Fruit fly (Drosophila melanogaster): Measurements from ENCODE around the gene Srp9.

DNA sequence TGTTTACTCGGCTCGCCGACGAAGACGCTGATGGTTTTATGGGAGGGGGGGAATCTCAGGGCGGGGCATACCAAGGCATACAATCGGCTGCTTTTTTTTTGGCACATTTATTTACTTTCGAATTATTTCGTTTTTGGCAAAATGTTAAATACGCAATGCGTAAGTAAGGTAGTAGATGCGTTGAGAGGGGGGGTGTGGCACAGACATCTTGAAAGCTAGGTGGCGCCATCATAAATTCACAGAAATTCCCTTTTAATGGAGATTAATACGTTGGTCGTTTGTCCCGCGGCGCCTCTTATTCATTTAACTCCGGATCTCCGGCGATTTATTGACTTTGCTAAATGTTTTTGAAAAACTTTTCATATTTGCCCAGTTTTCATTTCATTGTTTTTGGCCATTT lies 5.3 kb downstream of the Srp9 start:
- TF ChIP-seq Hr78 (GFP tag; optimal IDR thresholded peaks at IDR 0.05) = no peak
- no peak for TF ChIP-seq dsf (GFP tag; optimal IDR thresholded peaks at IDR 0.05; ENCODE audit: borderline replicate concordance)
- TF ChIP-seq pan (optimal IDR thresholded peaks at IDR 0.05) = no peak
- no peak for TF ChIP-seq Myc (optimal IDR thresholded peaks at IDR 0.05)
- TF ChIP-seq h (GFP tag; optimal IDR thresholded peaks at IDR 0.05) = no peak
- TF ChIP-seq ey (GFP tag; optimal IDR thresholded peaks at IDR 0.05) = no peak
